Worm (Caenorhabditis elegans) whole organism, late embryonic: ENCODE measurements around the gene sec-20.

ENCODE experiments used
- K02D7.2 ChIP-seq: sonication (generic microtip); optimal IDR thresholded peaks from 2 replicates; lab custom pipeline; 2017; ENCODE audit warnings: mild to moderate bottlenecking, missing genetic modification characterization, missing compliant biosample characterization
- T23F11.4 ChIP-seq: fragments of 200-800 bp; sonication (Bioruptor generic); optimal IDR thresholded peaks from 2 replicates; lab custom pipeline; 2018; ENCODE audit warnings: mild to moderate bottlenecking, missing genetic modification characterization, missing compliant biosample characterization
- Y22D7AL.16 ChIP-seq: sonication (generic microtip); optimal IDR thresholded peaks from 2 replicates; lab custom pipeline; 2016; ENCODE audit warnings: missing genetic modification characterization, missing compliant biosample characterization
- ahr-1 ChIP-seq: sonication (generic microtip); optimal IDR thresholded peaks from 2 replicates; lab custom pipeline; 2016; ENCODE audit warnings: missing genetic modification characterization, missing compliant biosample characterization
- ama-1 ChIP-seq: fragments of 150-350 bp; optimal IDR thresholded peaks from 2 replicates; lab custom pipeline; 2014
- ceh-14 ChIP-seq: sonication (generic microtip); optimal IDR thresholded peaks from 2 replicates; lab custom pipeline; 2016; ENCODE audit warnings: missing genotype, missing genetic modification characterization, missing compliant biosample characterization
- ceh-19 ChIP-seq: fragments of 200-800 bp; sonication (Bioruptor generic); optimal IDR thresholded peaks from 2 replicates; lab custom pipeline; 2018; ENCODE audit warnings: mild to moderate bottlenecking, missing genetic modification characterization, missing compliant biosample characterization
- ceh-45 ChIP-seq: fragments of 200-800 bp; sonication (Bioruptor generic); IDR thresholded peaks from 2 replicates; pipeline ENCODE4 v1.3.6; 2022; ENCODE audit warnings: missing genetic modification reagents, missing genetic modification characterization, missing compliant biosample characterization
- ceh-48 ChIP-seq: sonication (generic microtip); optimal IDR thresholded peaks from 2 replicates; lab custom pipeline; 2016; ENCODE audit warnings: missing genetic modification characterization, inconsistent platforms, missing compliant biosample characterization
- ceh-6 ChIP-seq: fragments of 200-800 bp; sonication (Bioruptor generic); optimal IDR thresholded peaks from 2 replicates; lab custom pipeline; 2018; ENCODE audit warnings: mild to moderate bottlenecking, missing genetic modification characterization, missing compliant biosample characterization
- dmd-4 ChIP-seq: sonication (generic microtip); optimal IDR thresholded peaks from 2 replicates; lab custom pipeline; 2016; ENCODE audit warnings: borderline replicate concordance, missing genetic modification characterization, missing compliant biosample characterization
- dve-1 ChIP-seq: sonication (generic microtip); optimal IDR thresholded peaks from 2 replicates; lab custom pipeline; 2017; ENCODE audit warnings: antibody characterized with exemption, mild to moderate bottlenecking, missing genetic modification characterization, missing compliant biosample characterization
- elt-4 ChIP-seq: sonication (generic microtip); optimal IDR thresholded peaks from 2 replicates; lab custom pipeline; 2016; ENCODE audit warnings: missing genetic modification characterization, missing compliant biosample characterization
- fax-1 ChIP-seq: sonication (generic microtip); optimal IDR thresholded peaks from 2 replicates; lab custom pipeline; 2016; ENCODE audit warnings: missing genotype, missing genetic modification characterization, missing compliant biosample characterization
- fkh-6 ChIP-seq: sonication (generic microtip); optimal IDR thresholded peaks from 2 replicates; lab custom pipeline; 2016; ENCODE audit warnings: missing genetic modification characterization, missing compliant biosample characterization
- hlh-13 ChIP-seq: fragments of 200-800 bp; sonication (Bioruptor generic); optimal IDR thresholded peaks from 2 replicates; lab custom pipeline; 2018; ENCODE audit warnings: mild to moderate bottlenecking, missing genetic modification characterization, missing compliant biosample characterization
- hlh-30 ChIP-seq: sonication (generic microtip); optimal IDR thresholded peaks from 2 replicates; lab custom pipeline; 2017; ENCODE audit warnings: antibody characterized with exemption, missing genetic modification characterization, missing compliant biosample characterization; ENCODE audit not compliant: insufficient read depth
- lim-6 ChIP-seq: sonication (generic microtip); optimal IDR thresholded peaks from 2 replicates; lab custom pipeline; 2016; ENCODE audit warnings: missing genetic modification characterization, missing compliant biosample characterization
- lin-11 ChIP-seq: fragments of 200-800 bp; sonication (Bioruptor generic); optimal IDR thresholded peaks from 2 replicates; lab custom pipeline; 2018; ENCODE audit warnings: mild to moderate bottlenecking, missing genetic modification characterization, missing compliant biosample characterization
- madf-2 ChIP-seq: sonication (generic microtip); optimal IDR thresholded peaks from 2 replicates; lab custom pipeline; 2017; ENCODE audit warnings: missing genetic modification characterization, missing compliant biosample characterization
- mec-3 ChIP-seq: sonication (generic microtip); optimal IDR thresholded peaks from 2 replicates; lab custom pipeline; 2016; ENCODE audit warnings: borderline replicate concordance, missing genetic modification characterization, missing compliant biosample characterization
- nfya-1 ChIP-seq: sonication (generic microtip); optimal IDR thresholded peaks from 2 replicates; lab custom pipeline; 2017; ENCODE audit warnings: missing genetic modification characterization, mild to moderate bottlenecking, missing compliant biosample characterization, antibody characterized with exemption, moderate library complexity
- nhr-232 ChIP-seq: sonication (generic microtip); optimal IDR thresholded peaks from 2 replicates; lab custom pipeline; 2016; ENCODE audit warnings: missing genetic modification characterization, missing compliant biosample characterization
- npax-4 ChIP-seq: sonication (generic microtip); optimal IDR thresholded peaks from 2 replicates; lab custom pipeline; 2016; ENCODE audit warnings: missing genetic modification characterization, missing compliant biosample characterization
- odd-2 ChIP-seq: sonication (generic microtip); optimal IDR thresholded peaks from 2 replicates; lab custom pipeline; 2017; ENCODE audit warnings: antibody characterized with exemption, mild to moderate bottlenecking, missing genetic modification characterization, missing compliant biosample characterization
- pat-9 ChIP-seq: fragments of 200-800 bp; sonication (Bioruptor generic); optimal IDR thresholded peaks from 2 replicates; lab custom pipeline; 2018; ENCODE audit warnings: mild to moderate bottlenecking, missing genetic modification characterization, moderate library complexity, missing compliant biosample characterization
- pha-2 ChIP-seq: sonication (generic microtip); optimal IDR thresholded peaks from 2 replicates; lab custom pipeline; 2017; ENCODE audit warnings: mild to moderate bottlenecking, missing genetic modification characterization, missing compliant biosample characterization
- pha-4 ChIP-seq: fragments of 150-350 bp; optimal IDR thresholded peaks from 2 replicates; lab custom pipeline; 2018; ENCODE audit warnings: missing biosample characterization, missing genetic modification reagents, missing genetic modification characterization
- ref-2 ChIP-seq: sonication (generic microtip); optimal IDR thresholded peaks from 2 replicates; lab custom pipeline; 2016; ENCODE audit warnings: missing genetic modification characterization, missing compliant biosample characterization
- sox-2 ChIP-seq: fragments of 200-800 bp; sonication (Bioruptor generic); IDR thresholded peaks from 2 replicates; pipeline ENCODE4 v1.3.6; 2022; ENCODE audit warnings: missing genetic modification reagents, missing genetic modification characterization, missing compliant biosample characterization
- sox-4 ChIP-seq: sonication (generic microtip); optimal IDR thresholded peaks from 2 replicates; lab custom pipeline; 2017; ENCODE audit warnings: mild to moderate bottlenecking, missing genetic modification characterization, inconsistent platforms, missing compliant biosample characterization
- syd-9 ChIP-seq: sonication (generic microtip); optimal IDR thresholded peaks from 2 replicates; lab custom pipeline; 2016; ENCODE audit warnings: mild to moderate bottlenecking, missing genetic modification characterization, moderate library complexity, missing compliant biosample characterization
- unc-3 ChIP-seq, 2 experiments: fragments of 200-800 bp in 1 of 2; sonication (Bioruptor generic) in 1 of 2; sonication (generic microtip) in 1 of 2; conservative IDR thresholded peaks in 1 of 2; optimal IDR thresholded peaks in 1 of 2; 2 replicates each; pipeline versions ENCODE4 v1.3.6 to Lab custom; 2016 to 2022; ENCODE audit warnings: missing compliant biosample characterization in 2 of 2, missing genetic modification characterization in 2 of 2, missing genetic modification reagents in 1 of 2
- unc-86 ChIP-seq: sonication (generic microtip); optimal IDR thresholded peaks from 2 replicates; lab custom pipeline; 2016; ENCODE audit warnings: missing genetic modification characterization, missing compliant biosample characterization
- zip-5 ChIP-seq: sonication (generic microtip); optimal IDR thresholded peaks from 2 replicates; lab custom pipeline; 2016; ENCODE audit warnings: missing genetic modification characterization, missing compliant biosample characterization

Gene sec-20

DNA sequence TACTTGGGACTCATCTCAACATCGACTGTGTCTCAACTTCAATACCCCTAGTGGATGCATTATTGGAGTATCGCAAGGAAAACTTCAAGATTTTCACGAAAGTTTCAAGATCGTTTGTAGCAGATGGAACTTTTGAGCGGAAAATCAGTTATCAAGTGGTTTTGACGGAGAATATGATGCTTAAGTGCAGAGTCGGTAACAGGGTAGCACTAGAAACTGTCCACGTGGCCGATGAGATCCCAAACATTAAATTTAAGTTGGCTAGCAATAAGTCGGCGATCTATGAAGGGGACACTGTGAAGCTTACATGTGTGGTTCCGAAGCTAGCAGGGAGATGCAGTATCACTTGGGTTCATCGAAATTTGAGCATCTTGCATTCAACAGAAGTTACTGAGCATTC, 32.8 kb upstream of the sec-20 start:
- TF ChIP-seq ceh-19 (GFP tag; lab: Kevin White, UChicago) (no peak), fax-1 (tag; lab: Kevin White, UChicago) (no peak), Y22D7AL.16 (tag; lab: Kevin White, UChicago) (no peak), ceh-45 (no peak), sox-2 (no peak), npax-4 (tag; lab: Kevin White, UChicago) (no peak), unc-86 (no peak), lin-11 (tag; lab: Kevin White, UChicago) (no peak), ama-1 (lab: Kevin White, UChicago) (no peak), ceh-6 (no peak), syd-9 (tag; lab: Kevin White, UChicago) (no peak), pha-2 (tag; lab: Kevin White, UChicago) (no peak)

DNA sequence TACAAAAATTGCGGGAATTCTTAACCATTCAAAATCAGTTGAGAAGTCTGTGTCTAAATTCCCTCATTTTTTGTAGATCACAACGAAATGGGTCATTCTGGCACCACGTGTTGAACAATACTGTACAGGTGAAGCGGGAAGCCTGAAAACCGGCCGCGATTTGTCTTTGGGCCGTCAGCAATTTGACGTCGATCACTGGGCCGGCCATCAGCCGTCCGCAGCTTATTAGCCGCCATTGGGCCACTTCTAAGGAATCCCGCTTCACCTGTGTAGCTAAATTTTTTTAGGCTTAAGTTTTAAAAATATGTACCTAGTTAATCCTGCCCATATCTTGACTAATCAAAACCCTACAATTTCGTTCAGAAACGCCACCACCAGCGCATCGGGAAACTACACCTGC, 32.2 kb upstream of the sec-20 start:
- TF ChIP-seq ama-1 (lab: Kevin White, UChicago) (no peak), lim-6 (peak; percentile 3)

DNA sequence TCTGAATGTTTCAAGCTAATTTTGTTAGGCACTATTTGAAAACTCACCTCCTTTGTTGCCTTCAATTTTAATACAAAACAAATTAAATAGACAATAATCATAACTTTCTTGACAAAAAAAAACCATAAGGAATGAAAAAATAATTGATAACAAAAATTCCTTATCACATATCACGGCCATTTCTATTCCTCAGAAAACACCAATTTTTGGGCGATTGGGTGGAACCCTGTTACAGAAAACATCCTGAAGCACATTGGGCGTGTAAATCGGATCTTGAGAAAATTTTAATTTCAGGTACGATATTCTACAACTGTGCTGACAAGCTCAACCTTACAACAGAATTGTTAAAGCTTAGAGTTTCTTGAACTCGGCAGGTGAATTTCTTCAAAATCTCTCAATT, 27.1 kb upstream of the sec-20 start, which contains the start of gene F40G9.8:
Gene F40G9.8, minus strand, starts transcription at position 101 of the 400 bp plus-strand sequence.
- no peak for TF ChIP-seq pat-9
- TF ChIP-seq madf-2 (tag; lab: Kevin White, UChicago) = no peak
- no peak for TF ChIP-seq fkh-6 (tag; lab: Kevin White, UChicago)
- TF ChIP-seq Y22D7AL.16 (tag; lab: Kevin White, UChicago) = no peak
- TF ChIP-seq nfya-1 (tag; lab: Kevin White, UChicago) = no peak
- TF ChIP-seq ceh-48 = no peak
- TF ChIP-seq hlh-13 (GFP tag; lab: Kevin White, UChicago) = no peak

DNA sequence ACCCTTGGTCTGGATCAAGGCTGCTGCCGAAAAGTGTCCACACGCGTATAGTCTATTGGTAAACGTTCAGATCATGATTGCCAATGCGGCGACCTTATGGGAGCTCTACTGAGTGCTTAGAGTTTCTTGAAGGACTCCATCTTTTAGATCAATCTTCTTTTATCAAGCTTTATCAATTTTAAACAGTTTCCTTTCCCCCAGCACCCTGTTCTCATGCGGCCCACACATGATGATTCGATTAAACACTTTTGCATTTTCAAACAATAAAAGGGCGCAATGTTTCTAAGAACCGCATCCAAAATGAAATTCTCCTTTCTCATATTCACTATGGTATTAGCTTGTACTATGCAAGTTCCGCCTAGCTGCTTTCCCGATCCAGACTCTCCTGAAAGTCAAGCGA, 26.5 kb upstream of the sec-20 start, which contains the start of gene F40G9.7:
Gene F40G9.7, plus strand, starts transcription at position 301 of the 400 bp plus-strand sequence.
- TF ChIP-seq syd-9 (tag; lab: Kevin White, UChicago) = no peak
- no peak for TF ChIP-seq zip-5 (tag; lab: Kevin White, UChicago)
- no peak for TF ChIP-seq nhr-232
- no peak for TF ChIP-seq dve-1 (tag; lab: Kevin White, UChicago)
- no peak for TF ChIP-seq pha-4 (tag; lab: Kevin White, UChicago)
- no peak for TF ChIP-seq sox-4 (tag; lab: Kevin White, UChicago)
- no peak for TF ChIP-seq hlh-30 (tag; lab: Kevin White, UChicago)
- no peak for TF ChIP-seq ref-2 (tag; lab: Kevin White, UChicago)
- no peak for TF ChIP-seq ceh-48
- TF ChIP-seq mec-3 (tag; lab: Kevin White, UChicago) = no peak
- TF ChIP-seq dmd-4 (tag; lab: Kevin White, UChicago) = no peak
- no peak for TF ChIP-seq pat-9
- TF ChIP-seq sox-2 = no peak
- TF ChIP-seq ceh-14 (tag; lab: Kevin White, UChicago) = no peak
- no peak for TF ChIP-seq ahr-1
- TF ChIP-seq K02D7.2 (tag; lab: Kevin White, UChicago) = no peak
- no peak for TF ChIP-seq odd-2
- TF ChIP-seq unc-3 (GFP tag; conservative IDR thresholded peaks at IDR 0.05; lab: Robert Waterston, UW) = no peak
- TF ChIP-seq unc-3 (tag; optimal IDR thresholded peaks at IDR 0.05; lab: Kevin White, UChicago) = no peak
- TF ChIP-seq T23F11.4 = no peak
- TF ChIP-seq unc-86 = no peak

DNA sequence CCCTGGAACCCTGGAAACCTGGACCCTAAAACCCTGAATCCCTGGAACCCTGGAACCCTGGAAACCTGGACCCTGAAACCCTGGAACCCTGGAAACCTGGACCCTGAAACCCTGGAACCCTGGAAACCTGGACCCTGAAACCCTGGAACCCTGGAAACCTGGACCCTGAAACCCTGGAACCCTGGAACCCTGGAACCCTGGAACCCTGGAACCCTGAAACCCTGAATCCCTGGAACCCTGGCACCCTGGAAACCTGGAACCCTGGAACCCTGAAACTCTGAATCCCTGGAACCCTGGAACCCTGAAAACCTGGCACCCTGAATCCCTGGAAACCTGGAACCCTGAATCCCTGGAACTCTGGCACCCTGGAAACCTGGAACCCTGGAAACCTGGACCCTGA, 23.5 kb upstream of the sec-20 start:
- TF ChIP-seq elt-4 (tag; lab: Kevin White, UChicago) = peak; percentile 35
- TF ChIP-seq, all 69 proteins: peak for 1; not testable (repeated sequence) for 68
